Fruit fly (Drosophila melanogaster): ENCODE results near the gene Sfp24Bc.

The Sfp24Bc gene

DNA sequence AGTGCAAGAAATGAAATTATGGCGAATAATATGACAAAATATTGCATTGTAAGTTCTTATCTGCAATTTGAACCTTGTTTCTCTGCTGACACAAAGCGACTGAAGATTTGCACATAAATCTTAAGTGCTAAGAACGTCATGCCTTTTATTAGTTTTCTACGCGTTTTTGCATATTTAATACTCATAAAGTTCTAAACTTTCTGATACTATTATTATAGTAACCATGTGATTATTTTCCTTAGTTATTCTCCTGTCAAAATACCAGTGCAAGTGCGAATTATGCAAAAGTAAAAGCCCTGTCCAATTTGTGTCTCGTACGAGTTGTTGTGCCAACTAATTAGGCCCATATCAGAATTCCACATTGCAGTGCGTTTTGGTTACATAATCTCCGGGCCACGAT, at the start of gene Sfp24Bc:
TSS of gene Sfp24Bc (minus strand) at position 101 of the 400 bp plus-strand sequence.
- no peak for TF ChIP-seq CG8301 (tag; optimal IDR thresholded peaks at IDR 0.05)
- TF ChIP-seq Pif1B (GFP tag; optimal IDR thresholded peaks at IDR 0.05) = no peak
- no peak for TF ChIP-seq CG13204 (GFP tag; optimal IDR thresholded peaks at IDR 0.05)
- TF ChIP-seq CG15710 (tag; optimal IDR thresholded peaks at IDR 0.05) = no peak
- TF ChIP-seq CG14655 (GFP tag; optimal IDR thresholded peaks at IDR 0.05) = no peak
- TF ChIP-seq D1 (tag; optimal IDR thresholded peaks at IDR 0.05) = no peak
- TF ChIP-seq CG17806 (tag; optimal IDR thresholded peaks at IDR 0.05) = no peak
- TF ChIP-seq Pif1A (GFP tag; optimal IDR thresholded peaks at IDR 0.05) = no peak
- no peak for TF ChIP-seq fd96Ca (GFP tag; IDR thresholded peaks at IDR 0.05)

DNA sequence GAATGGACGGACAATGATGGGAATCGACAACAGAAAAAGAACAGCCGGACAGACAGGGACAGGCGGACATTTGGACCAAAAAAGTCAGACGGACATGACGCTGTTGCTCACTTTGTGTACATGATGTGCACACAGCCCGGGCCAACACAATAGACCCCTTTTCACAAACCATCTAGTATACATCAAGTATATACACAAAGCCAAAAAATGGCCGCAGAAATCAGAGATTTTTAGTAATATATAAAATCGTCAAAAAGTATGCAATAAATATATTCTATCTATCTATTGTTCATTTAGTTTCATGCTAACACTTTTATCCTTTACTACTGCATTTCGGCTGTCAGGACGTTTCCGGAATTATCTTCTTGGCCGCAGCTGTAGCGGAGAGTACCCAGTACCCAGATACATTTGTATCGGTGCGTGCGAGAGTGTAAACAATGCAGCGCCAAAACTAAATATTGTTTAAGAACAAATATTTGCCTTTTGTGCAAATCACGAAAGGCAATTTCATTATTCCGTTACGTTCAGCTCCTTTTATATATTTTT, 49.1 kb upstream of the Sfp24Bc start:
- 0 out of 3 replicates have a peak, but pooled peaks have one; percentile 12 for TF ChIP-seq fd96Ca (GFP tag; IDR thresholded peaks at IDR 0.05)
- TF ChIP-seq CG8159 (tag; optimal IDR thresholded peaks at IDR 0.05) = peak; percentile 49
- no peak for TF ChIP-seq CG32121 (GFP tag; IDR thresholded peaks at IDR 0.05)
- no peak for TF ChIP-seq CG9948 (tag; optimal IDR thresholded peaks at IDR 0.05)
- TF ChIP-seq CG17806 (tag; optimal IDR thresholded peaks at IDR 0.05) = no peak
- TF ChIP-seq CG4496 (GFP tag; IDR thresholded peaks at IDR 0.05) = 0 out of 3 replicates have a peak, but pooled peaks have one; percentile 27
- TF ChIP-seq CG14655 (GFP tag; optimal IDR thresholded peaks at IDR 0.05) = no peak
- TF ChIP-seq CG8301 (tag; optimal IDR thresholded peaks at IDR 0.05) = no peak
- peak; percentile 52 for TF ChIP-seq Pif1A (GFP tag; optimal IDR thresholded peaks at IDR 0.05)
- TF ChIP-seq Ets98B (GFP tag; IDR thresholded peaks at IDR 0.05) = no peak
- no peak for TF ChIP-seq D1 (tag; optimal IDR thresholded peaks at IDR 0.05)
- peak; percentile 29 for TF ChIP-seq CG34367 (tag; optimal IDR thresholded peaks at IDR 0.05)
- TF ChIP-seq CG10348 (GFP tag; IDR thresholded peaks at IDR 0.05) = no peak
- TF ChIP-seq CG12605 (GFP tag; IDR thresholded peaks at IDR 0.05) = no peak
- peak; percentile 38 for TF ChIP-seq Pif1B (GFP tag; optimal IDR thresholded peaks at IDR 0.05)
- TF ChIP-seq Snoo (tag; optimal IDR thresholded peaks at IDR 0.05) = no peak
- no peak for TF ChIP-seq EcR (GFP tag; optimal IDR thresholded peaks at IDR 0.05)

DNA sequence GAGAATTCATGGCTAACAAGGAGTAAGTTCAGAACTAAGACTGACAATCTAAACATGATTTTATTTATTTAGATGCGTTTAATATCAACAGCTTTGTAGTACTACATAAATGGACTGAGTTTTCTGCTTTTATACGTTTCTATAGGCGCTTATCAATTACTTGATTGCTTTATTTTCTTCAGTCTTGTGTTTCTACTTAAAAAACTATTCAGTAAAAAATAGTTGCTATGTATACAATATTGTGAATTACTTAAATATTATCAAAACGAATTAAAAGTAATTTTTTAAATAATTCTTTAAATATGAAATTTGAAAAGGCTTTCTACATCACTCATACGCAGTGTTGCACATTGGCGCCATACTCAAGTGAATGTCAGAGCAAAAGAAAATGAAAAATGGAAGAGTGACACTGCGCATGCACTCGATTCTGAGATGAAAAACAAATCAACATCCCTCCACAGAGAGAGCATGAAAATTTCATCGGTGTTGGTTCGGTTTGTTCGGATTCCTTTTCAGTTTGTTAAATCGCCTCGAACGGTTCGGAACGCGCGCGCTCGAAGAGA, 47.4 kb upstream of the Sfp24Bc start, which contains the start of the genes lectin-24A and Shaw:
TSS of gene lectin-24A (minus strand) at position 101 of the 563 bp plus-strand sequence.
TSS of gene Shaw (plus strand) at position 513 of the 563 bp plus-strand sequence.
- TF ChIP-seq CG32121 (GFP tag; IDR thresholded peaks at IDR 0.05) (no peak), CG8159 (tag; optimal IDR thresholded peaks at IDR 0.05) (no peak), CG10348 (GFP tag; IDR thresholded peaks at IDR 0.05) (no peak)

DNA sequence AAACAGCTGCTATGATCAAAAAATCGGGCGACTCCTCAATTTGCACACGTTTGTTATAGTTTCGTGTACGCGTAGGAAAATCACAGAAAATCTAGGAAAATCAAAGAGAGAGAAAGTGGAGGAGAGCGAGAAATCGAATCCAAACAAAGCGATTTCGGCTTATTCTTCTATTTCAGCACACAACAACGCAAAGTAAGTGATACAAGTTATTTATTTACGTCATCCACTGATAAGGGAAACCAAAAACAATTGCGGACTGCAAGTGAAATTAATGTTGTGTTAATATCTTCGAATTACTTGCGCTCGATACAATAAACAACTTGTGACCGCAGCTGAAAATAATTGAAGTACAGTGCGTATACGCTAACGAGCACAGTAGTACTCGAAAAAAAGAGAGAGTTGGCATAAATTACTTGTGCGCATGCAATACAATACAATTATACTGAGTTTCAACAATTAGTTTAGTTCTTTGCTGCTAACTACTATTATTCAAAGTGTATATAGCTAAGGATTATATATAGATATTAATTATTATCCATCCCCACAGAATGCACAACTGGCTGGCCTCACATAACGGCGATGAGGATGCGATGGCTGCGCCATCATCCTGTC, 43.3 kb upstream of the Sfp24Bc start:
- no peak for TF ChIP-seq Pif1B (GFP tag; optimal IDR thresholded peaks at IDR 0.05)
- TF ChIP-seq CG9948 (tag; optimal IDR thresholded peaks at IDR 0.05) = no peak
- TF ChIP-seq D1 (tag; optimal IDR thresholded peaks at IDR 0.05) = no peak
- no peak for TF ChIP-seq Pif1A (GFP tag; optimal IDR thresholded peaks at IDR 0.05)
- no peak for TF ChIP-seq CG8159 (tag; optimal IDR thresholded peaks at IDR 0.05)
- no peak for TF ChIP-seq Snoo (tag; optimal IDR thresholded peaks at IDR 0.05)
- TF ChIP-seq CG13204 (GFP tag; optimal IDR thresholded peaks at IDR 0.05) = no peak
- TF ChIP-seq Ets98B (GFP tag; IDR thresholded peaks at IDR 0.05) = no peak; the same call in 1 of the 2 replicates
- TF ChIP-seq CG10348 (GFP tag; IDR thresholded peaks at IDR 0.05) = no peak

DNA sequence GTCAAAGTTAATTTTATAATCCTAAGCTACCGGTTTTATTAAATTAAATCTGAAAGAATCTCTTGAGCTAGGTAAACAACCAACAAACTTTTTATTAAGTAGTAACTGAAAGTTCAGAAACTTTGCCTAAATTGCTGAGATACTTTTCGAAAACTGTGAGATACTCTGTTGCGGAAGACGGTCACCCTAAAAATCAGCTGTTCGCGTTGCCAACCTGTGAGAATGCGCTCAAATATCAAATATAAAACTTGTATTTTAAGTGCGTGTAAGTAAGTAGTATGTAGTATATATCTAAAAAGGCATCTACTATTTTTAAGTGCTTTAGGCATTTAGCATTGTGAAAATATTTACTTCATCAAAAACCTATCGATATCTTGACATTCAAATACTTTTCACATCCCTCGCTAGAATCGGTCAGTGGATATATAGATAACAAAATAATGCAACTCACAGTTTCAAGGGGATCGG, 42.6 kb upstream of the Sfp24Bc start, which contains the start of the genes CG31955 and CG2818:
TSS of gene CG31955 (minus strand) at position 157 of the 468 bp plus-strand sequence.
TSS of gene CG2818 (plus strand) at position 412 of the 468 bp plus-strand sequence.
- TF ChIP-seq CG8159 (tag; optimal IDR thresholded peaks at IDR 0.05) (no peak), rn (GFP tag; IDR thresholded peaks at IDR 0.05) (no peak), CG15710 (tag; optimal IDR thresholded peaks at IDR 0.05) (no peak)

DNA sequence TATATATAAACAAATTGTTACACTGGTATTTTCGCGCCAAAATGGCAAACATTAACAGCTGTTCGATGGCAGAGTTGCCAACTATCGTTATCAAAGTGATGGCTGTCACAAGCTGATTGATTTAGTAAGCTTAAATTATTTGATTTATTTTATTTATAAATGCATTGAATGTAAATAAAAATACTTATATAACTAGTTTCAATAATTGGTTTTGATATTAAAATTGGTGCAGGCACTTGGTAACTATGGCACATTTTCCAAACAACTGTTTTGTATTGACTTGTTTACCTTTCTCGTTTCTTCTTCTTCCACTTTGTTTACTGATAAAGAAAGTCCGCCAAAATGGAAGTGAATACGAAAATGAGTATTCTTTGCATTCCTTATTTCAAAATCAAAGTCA, 41.3 kb upstream of the Sfp24Bc start, which contains the start of gene cutlet:
TSS of gene cutlet (minus strand) at position 84 of the 400 bp plus-strand sequence.
- TF ChIP-seq CG12605 (GFP tag; IDR thresholded peaks at IDR 0.05) (no peak), CG17806 (tag; optimal IDR thresholded peaks at IDR 0.05) (no peak), Ets98B (GFP tag; IDR thresholded peaks at IDR 0.05) (no peak), CG8301 (tag; optimal IDR thresholded peaks at IDR 0.05) (no peak), gl (tag; optimal IDR thresholded peaks at IDR 0.05) (no peak), CG15710 (tag; optimal IDR thresholded peaks at IDR 0.05) (no peak), Pif1A (GFP tag; optimal IDR thresholded peaks at IDR 0.05) (no peak), CG8159 (tag; optimal IDR thresholded peaks at IDR 0.05) (no peak), Pif1B (GFP tag; optimal IDR thresholded peaks at IDR 0.05) (no peak), CG14655 (GFP tag; optimal IDR thresholded peaks at IDR 0.05) (no peak), rn (GFP tag; IDR thresholded peaks at IDR 0.05) (no peak), CG10348 (GFP tag; IDR thresholded peaks at IDR 0.05) (no peak), CG34367 (tag; optimal IDR thresholded peaks at IDR 0.05) (no peak), CG9948 (tag; optimal IDR thresholded peaks at IDR 0.05) (no peak), CG4496 (GFP tag; IDR thresholded peaks at IDR 0.05) (no peak)

Measured in whole organism, pupa.